Worm (Caenorhabditis elegans): ENCODE data around the gene odr-3.

- TF ChIP-seq egl-27 (tag; optimal IDR thresholded peaks at IDR 0.05) (no peak), unc-62 (GFP tag; optimal IDR thresholded peaks at IDR 0.05) (no peak), fos-1 (tag; optimal IDR thresholded peaks at IDR 0.05) (no peak), ztf-11 (tag; optimal IDR thresholded peaks at IDR 0.05) (no peak), ama-1 (optimal IDR thresholded peaks at IDR 0.05) (no peak), pha-4 (tag; optimal IDR thresholded peaks at IDR 0.05) (no peak), R02D3.7 (tag; optimal IDR thresholded peaks at IDR 0.05) (no peak), mdl-1 (tag; optimal IDR thresholded peaks at IDR 0.05) (no peak), snpc-4 (tag; optimal IDR thresholded peaks at IDR 0.05) (no peak)
These were observed 16.3 kb upstream of the odr-3 start for ce11 chrV:13265628-13266027.

Data from whole organism, L3 larva.